Worm (Caenorhabditis elegans) whole organism, L4 larva: ENCODE results near the gene srd-12.

Experiments
- ceh-28 ChIP-seq: fragments of 150-350 bp; optimal IDR thresholded peaks from 2 replicates; lab custom pipeline; 2014; ENCODE audit warnings: missing biosample characterization, missing genetic modification reagents, missing genetic modification characterization
- mep-1 ChIP-seq: fragments of 150-350 bp; sonication (generic microtip); optimal IDR thresholded peaks from 3 replicates; lab custom pipeline; 2014; ENCODE audit warnings: missing biosample characterization, missing genetic modification characterization
- mes-2 ChIP-seq: sonication (generic microtip); optimal IDR thresholded peaks from 2 replicates; lab custom pipeline; 2016; ENCODE audit warnings: missing genotype, mild to moderate bottlenecking, missing genetic modification characterization, missing compliant biosample characterization; ENCODE audit not compliant: poor library complexity, severe bottlenecking

DNA sequence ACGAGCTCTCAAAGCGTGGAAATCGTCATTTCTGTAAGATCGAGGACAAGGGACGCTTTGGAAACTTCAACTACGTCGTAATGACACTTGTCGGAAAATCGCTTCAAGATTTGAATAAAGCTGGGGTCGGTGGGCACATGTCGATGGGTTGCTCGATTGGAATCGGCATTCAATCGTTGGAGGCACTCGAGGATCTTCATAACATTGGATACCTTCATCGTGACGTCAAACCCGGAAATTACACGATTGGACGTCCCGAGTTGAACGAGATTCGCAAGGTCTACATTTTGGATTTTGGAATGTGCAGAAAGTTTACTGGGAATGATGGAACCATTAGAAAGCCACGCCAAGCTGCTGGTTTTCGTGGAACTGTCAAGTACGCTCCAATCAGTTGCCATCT, 2.5 kb upstream of the srd-12 start:
- TF ChIP-seq mes-2 (tag; lab: Kevin White, UChicago) (no peak), ceh-28 (tag; lab: Kevin White, UChicago) (no peak), mep-1 (tag; lab: Kevin White, UChicago) (no peak)
